Worm (Caenorhabditis elegans) whole organism, L1 larva: ENCODE measurements around the gene stc-1.

Experiments
- ceh-82 ChIP-seq, 3 experiments: fragments of 150-350 bp in 1 of 3; sonication (generic microtip) in 2 of 3; optimal IDR thresholded peaks; 2 replicates each; lab custom pipeline; 2014 to 2017; ENCODE audit warnings: missing biosample characterization in 3 of 3, missing genetic modification characterization in 3 of 3
- dsc-1 ChIP-seq: sonication (generic microtip); optimal IDR thresholded peaks from 2 replicates; lab custom pipeline; 2016; ENCODE audit warnings: mild to moderate bottlenecking, missing genetic modification characterization, missing compliant biosample characterization
- efl-1 ChIP-seq, 4 experiments: fragments of 150-350 bp; optimal IDR thresholded peaks in 3 of 4; peaks in 1 of 4; 1 replicate in 1 of 4; 2 replicates in 3 of 4; lab custom pipeline; 2014; ENCODE audit warnings: missing biosample characterization in 2 of 4, missing genetic modification characterization in 2 of 4, missing genetic modification reagents in 2 of 4
- egl-13 ChIP-seq: sonication (generic microtip); optimal IDR thresholded peaks from 2 replicates; lab custom pipeline; 2016; ENCODE audit warnings: missing genotype, missing genetic modification reagents, missing genetic modification characterization, missing compliant biosample characterization
- sptf-1 ChIP-seq: fragments of 150-350 bp; optimal IDR thresholded peaks from 2 replicates; lab custom pipeline; 2014; ENCODE audit warnings: missing biosample characterization, missing genetic modification characterization
- unc-98 ChIP-seq: fragments of 200-800 bp; sonication (Bioruptor generic); IDR thresholded peaks from 2 replicates; pipeline ENCODE4 v1.3.6; 2022; ENCODE audit warnings: missing genetic modification characterization, missing compliant biosample characterization

DNA sequence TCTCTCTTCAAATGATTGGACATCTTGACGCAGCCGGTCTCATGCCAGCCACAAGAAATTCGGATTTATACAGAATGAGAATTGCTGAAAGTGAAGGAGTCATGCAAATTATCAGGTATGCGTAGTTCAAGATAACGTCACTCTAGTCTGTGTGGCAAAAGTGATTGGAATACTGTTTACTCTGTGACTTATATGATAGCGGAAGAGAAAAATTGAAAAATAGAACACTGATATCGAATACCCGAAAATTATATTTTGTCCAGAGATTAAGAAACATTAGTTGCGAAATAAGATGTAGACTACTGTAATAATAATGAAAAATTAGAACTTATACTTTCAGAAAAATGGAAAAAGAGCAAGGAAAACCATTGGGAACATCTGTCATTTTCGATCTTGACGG lies 50.4 kb downstream of the stc-1 start:
- TF ChIP-seq unc-98 (no peak), egl-13 (no peak), ceh-82 (tag; optimal IDR thresholded peaks at IDR 0.05; lab: Kevin White, UChicago) (no peak), dsc-1 (tag; lab: Kevin White, UChicago) (no peak), sptf-1 (tag; lab: Kevin White, UChicago) (no peak), efl-1 (optimal IDR thresholded peaks at IDR 0.05; lab: Kevin White, UChicago) (no peak), efl-1 (GFP tag; optimal IDR thresholded peaks at IDR 0.05 in 1 of 2; lab: Kevin White, UChicago) (no peak)
